Fruit fly (Drosophila melanogaster) whole organism, embryonic: Measurements from ENCODE around the gene CG8301.

ENCODE experiments used
- Abd-B ChIP-seq: fragments of 200-800 bp; sonication (Bioruptor generic); optimal IDR thresholded peaks from 2 replicates; lab custom pipeline; 2018; ENCODE audit warnings: missing biosample characterization, mild to moderate bottlenecking, missing genetic modification characterization, moderate library complexity
- Atf3 ChIP-seq: fragments of 200-800 bp; sonication (Bioruptor generic); optimal IDR thresholded peaks from 3 replicates; lab custom pipeline; 2016; ENCODE audit warnings: missing biosample characterization, missing genetic modification characterization
- CG10274 ChIP-seq: fragments of 200-800 bp; sonication (Bioruptor generic); optimal IDR thresholded peaks from 3 replicates; lab custom pipeline; 2017; ENCODE audit warnings: missing biosample characterization, mild to moderate bottlenecking, missing genetic modification characterization
- CG11504 ChIP-seq: fragments of 200-800 bp; sonication (Bioruptor generic); optimal IDR thresholded peaks from 3 replicates; lab custom pipeline; 2019; ENCODE audit warnings: missing biosample characterization, mild to moderate bottlenecking, missing genetic modification characterization, moderate library complexity
- CG12219 ChIP-seq: fragments of 200-800 bp; sonication (Bioruptor generic); optimal IDR thresholded peaks from 3 replicates; lab custom pipeline; 2018; ENCODE audit warnings: missing biosample characterization, mild to moderate bottlenecking, missing genetic modification characterization
- CG12236 ChIP-seq: fragments of 200-800 bp; sonication (Bioruptor generic); optimal IDR thresholded peaks from 2 replicates; lab custom pipeline; 2016; ENCODE audit warnings: missing biosample characterization, missing genetic modification characterization
- CG12942 ChIP-seq: fragments of 200-800 bp; sonication (Bioruptor generic); optimal IDR thresholded peaks from 3 replicates; lab custom pipeline; 2016; ENCODE audit warnings: missing biosample characterization, missing genetic modification characterization
- CG13123 ChIP-seq: fragments of 200-800 bp; sonication (Bioruptor generic); optimal IDR thresholded peaks from 2 replicates; lab custom pipeline; 2016; ENCODE audit warnings: missing biosample characterization, missing genetic modification characterization
- CG14860 ChIP-seq: fragments of 200-800 bp; sonication (Bioruptor generic); IDR thresholded peaks from 3 replicates; pipeline ENCODE4 v1.3.6; 2022; ENCODE audit warnings: missing biosample characterization, missing genetic modification characterization; ENCODE audit not compliant: partially characterized antibody
- CG15269 ChIP-seq: fragments of 200-800 bp; sonication (Bioruptor generic); optimal IDR thresholded peaks from 2 replicates; lab custom pipeline; 2018; ENCODE audit warnings: missing biosample characterization, mild to moderate bottlenecking, missing genetic modification characterization, moderate library complexity
- CG17328 ChIP-seq: fragments of 200-800 bp; sonication (Bioruptor generic); IDR thresholded peaks from 2 replicates; pipeline ENCODE4 v1.3.6; 2022; ENCODE audit warnings: missing biosample characterization, missing genetic modification characterization
- CG18619 ChIP-seq: fragments of 200-800 bp; sonication (Bioruptor generic); optimal IDR thresholded peaks from 3 replicates; lab custom pipeline; 2017; ENCODE audit warnings: missing biosample characterization, mild to moderate bottlenecking, missing genetic modification characterization
- CG32532 ChIP-seq: fragments of 200-800 bp; sonication (Bioruptor generic); IDR thresholded peaks from 2 replicates; pipeline ENCODE4 v1.3.6; 2022; ENCODE audit warnings: missing biosample characterization, missing genetic modification characterization
- CG34224 ChIP-seq: fragments of 200-800 bp; sonication (Bioruptor generic); IDR thresholded peaks from 3 replicates; pipeline ENCODE4 v1.3.6; 2022; ENCODE audit warnings: missing biosample characterization, missing genetic modification characterization; ENCODE audit not compliant: partially characterized antibody
- CG6813 ChIP-seq: fragments of 200-800 bp; sonication (Bioruptor generic); optimal IDR thresholded peaks from 2 replicates; lab custom pipeline; 2017; ENCODE audit warnings: missing biosample characterization, missing genetic modification characterization, mild to moderate bottlenecking, moderate library complexity, missing genetic modification reagents
- CG7928 ChIP-seq: fragments of 200-800 bp; sonication (Bioruptor generic); optimal IDR thresholded peaks from 2 replicates; lab custom pipeline; 2017; ENCODE audit warnings: missing biosample characterization, mild to moderate bottlenecking, missing genetic modification characterization
- CG9437 ChIP-seq: fragments of 200-800 bp; sonication (Bioruptor generic); optimal IDR thresholded peaks from 2 replicates; lab custom pipeline; 2018; ENCODE audit warnings: missing biosample characterization, mild to moderate bottlenecking, missing genetic modification characterization
- D ChIP-seq, 2 experiments: fragments of 200-800 bp in 1 of 2; fragments of >200 bp in 1 of 2; sonication (Bioruptor generic) in 1 of 2; optimal IDR thresholded peaks; 2 replicates in 1 of 2; 3 replicates in 1 of 2; lab custom pipeline; 2017; ENCODE audit warnings: mild to moderate bottlenecking in 1 of 2, missing biosample characterization in 1 of 2, missing genetic modification characterization in 1 of 2, missing genetic modification reagents in 1 of 2
- Dfd ChIP-seq, 2 experiments: fragments of >200 bp; optimal IDR thresholded peaks; 2 replicates each; lab custom pipeline; 2017; ENCODE audit warnings: missing biosample characterization in 2 of 2, missing genetic modification characterization in 2 of 2
- Dll ChIP-seq: fragments of 200-800 bp; sonication (Bioruptor generic); IDR thresholded peaks from 4 replicates; pipeline ENCODE4 v1.3.6; 2022; ENCODE audit warnings: missing biosample characterization, missing genetic modification characterization; ENCODE audit not compliant: partially characterized antibody
- Dp ChIP-seq: fragments of 200-800 bp; sonication (Bioruptor generic); optimal IDR thresholded peaks from 2 replicates; lab custom pipeline; 2018; ENCODE audit warnings: missing biosample characterization, mild to moderate bottlenecking, missing genetic modification characterization, moderate library complexity
- Hey ChIP-seq: fragments of 200-800 bp; sonication (Bioruptor generic); optimal IDR thresholded peaks from 3 replicates; lab custom pipeline; 2018; ENCODE audit warnings: missing biosample characterization, mild to moderate bottlenecking, missing genetic modification characterization
- Hmr ChIP-seq: fragments of 200-800 bp; sonication (Bioruptor generic); optimal IDR thresholded peaks from 3 replicates; lab custom pipeline; 2017; ENCODE audit warnings: mild to moderate bottlenecking, missing biosample characterization, missing genetic modification reagents, missing genetic modification characterization
- Lim3 ChIP-seq: fragments of 200-800 bp; sonication (Bioruptor generic); IDR thresholded peaks from 2 replicates; pipeline ENCODE4 v1.3.6; 2022; ENCODE audit warnings: missing biosample characterization, missing genetic modification characterization
- MTF-1 ChIP-seq: fragments of 200-800 bp; sonication (Bioruptor generic); optimal IDR thresholded peaks from 2 replicates; lab custom pipeline; 2018; ENCODE audit warnings: missing biosample characterization, mild to moderate bottlenecking, missing genetic modification characterization, borderline replicate concordance
- Mad ChIP-seq: fragments of 200-800 bp; sonication (Bioruptor generic); optimal IDR thresholded peaks from 2 replicates; lab custom pipeline; 2016; ENCODE audit warnings: missing biosample characterization, missing genetic modification characterization
- Med ChIP-seq: fragments of 200-800 bp; sonication (Bioruptor generic); peaks from one replicate; lab custom pipeline; 2016; ENCODE audit warnings: missing biosample characterization, missing genetic modification characterization, mild to moderate bottlenecking, inconsistent platforms, moderate library complexity
- Meics ChIP-seq: fragments of 200-800 bp; sonication (Bioruptor generic); optimal IDR thresholded peaks from 2 replicates; lab custom pipeline; 2017; ENCODE audit warnings: missing biosample characterization, mild to moderate bottlenecking, missing genetic modification characterization
- Nf-YA ChIP-seq: fragments of 200-800 bp; sonication (Bioruptor generic); IDR thresholded peaks from 2 replicates; pipeline ENCODE4 v1.3.6; 2022; ENCODE audit warnings: missing biosample characterization, missing genetic modification characterization
- NfI ChIP-seq: fragments of 200-800 bp; sonication (Bioruptor generic); optimal IDR thresholded peaks from 3 replicates; lab custom pipeline; 2018; ENCODE audit warnings: missing biosample characterization, mild to moderate bottlenecking, missing genetic modification characterization, moderate library complexity
- Sry-δ ChIP-seq: fragments of 200-800 bp; sonication (Bioruptor generic); optimal IDR thresholded peaks from 2 replicates; lab custom pipeline; 2016; ENCODE audit warnings: missing biosample characterization, missing genetic modification characterization
- Ssrp ChIP-seq: fragments of 200-800 bp; sonication (Bioruptor generic); optimal IDR thresholded peaks from 2 replicates; lab custom pipeline; 2018; ENCODE audit warnings: missing biosample characterization, mild to moderate bottlenecking, missing genetic modification characterization, moderate library complexity
- YL-1 ChIP-seq: fragments of 200-800 bp; sonication (Bioruptor generic); optimal IDR thresholded peaks from 3 replicates; lab custom pipeline; 2017; ENCODE audit warnings: missing biosample characterization, mild to moderate bottlenecking, missing genetic modification characterization
- al ChIP-seq: fragments of 200-800 bp; sonication (Bioruptor generic); IDR thresholded peaks from 2 replicates; pipeline ENCODE4 v1.3.6; 2022; ENCODE audit warnings: missing biosample characterization, missing genetic modification characterization
- ap ChIP-seq: fragments of 200-800 bp; sonication (Bioruptor generic); IDR thresholded peaks from 2 replicates; pipeline ENCODE4 v1.3.6; 2022; ENCODE audit warnings: missing biosample characterization, missing genetic modification characterization
- ase ChIP-seq: fragments of 200-800 bp; sonication (Bioruptor generic); IDR thresholded peaks from 3 replicates; pipeline ENCODE4 v1.3.6; 2022; ENCODE audit warnings: missing biosample characterization, missing genetic modification characterization
- bigmax ChIP-seq: fragments of 200-800 bp; sonication (Bioruptor generic); optimal IDR thresholded peaks from 2 replicates; lab custom pipeline; 2018; ENCODE audit warnings: missing biosample characterization, mild to moderate bottlenecking, missing genetic modification characterization
- chinmo ChIP-seq: fragments of 200-800 bp; sonication (Bioruptor generic); IDR thresholded peaks from 4 replicates; pipeline ENCODE4 v1.3.6; 2022; ENCODE audit warnings: missing biosample characterization, missing genetic modification characterization; ENCODE audit not compliant: partially characterized antibody
- ci ChIP-seq: fragments of 200-800 bp; sonication (Bioruptor generic); IDR thresholded peaks from 3 replicates; pipeline ENCODE4 v1.3.6; 2022; ENCODE audit warnings: missing biosample characterization, missing genetic modification characterization
- dati ChIP-seq: fragments of 200-800 bp; sonication (Bioruptor generic); IDR thresholded peaks from 2 replicates; pipeline ENCODE4 v1.3.6; 2022; ENCODE audit warnings: missing biosample characterization, missing genetic modification characterization
- dmrt11E ChIP-seq: fragments of 200-800 bp; sonication (Bioruptor generic); optimal IDR thresholded peaks from 3 replicates; lab custom pipeline; 2018; ENCODE audit warnings: missing biosample characterization, mild to moderate bottlenecking, missing genetic modification characterization, moderate library complexity
- ewg ChIP-seq: fragments of 200-800 bp; sonication (Bioruptor generic); optimal IDR thresholded peaks from 3 replicates; lab custom pipeline; 2017; ENCODE audit warnings: mild to moderate bottlenecking, missing biosample characterization, missing genetic modification reagents, missing genetic modification characterization
- eyg ChIP-seq: fragments of 200-800 bp; sonication (Bioruptor generic); optimal IDR thresholded peaks from 3 replicates; lab custom pipeline; 2016; ENCODE audit warnings: missing biosample characterization, missing genetic modification characterization
- grau ChIP-seq: fragments of 200-800 bp; optimal IDR thresholded peaks from 3 replicates; lab custom pipeline; 2019; ENCODE audit warnings: missing biosample characterization, mild to moderate bottlenecking, missing genetic modification characterization, moderate library complexity
- kay ChIP-seq: fragments of 200-800 bp; sonication (Bioruptor generic); optimal IDR thresholded peaks from 2 replicates; lab custom pipeline; 2016; ENCODE audit warnings: missing biosample characterization, missing genetic modification characterization
- pnt ChIP-seq: fragments of 200-800 bp; sonication (Bioruptor generic); optimal IDR thresholded peaks from 3 replicates; lab custom pipeline; 2016; ENCODE audit warnings: missing biosample characterization, missing genetic modification characterization
- sna ChIP-seq: fragments of 200-800 bp; sonication (Bioruptor generic); IDR thresholded peaks from 2 replicates; pipeline ENCODE4 v1.3.6; 2022; ENCODE audit warnings: missing biosample characterization, missing genetic modification characterization; ENCODE audit not compliant: partially characterized antibody
- trem ChIP-seq: fragments of 200-800 bp; optimal IDR thresholded peaks from 3 replicates; lab custom pipeline; 2019; ENCODE audit warnings: missing biosample characterization, mild to moderate bottlenecking, missing genetic modification characterization, moderate library complexity
- ttk ChIP-seq: fragments of 200-800 bp; sonication (Bioruptor generic); IDR thresholded peaks from 2 replicates; pipeline ENCODE4 v2.1.2; 2022; ENCODE audit warnings: missing biosample characterization, missing genetic modification characterization
- zfh1 ChIP-seq: fragments of 200-800 bp; sonication (Bioruptor generic); IDR thresholded peaks from 3 replicates; pipeline ENCODE4 v1.3.6; 2022; ENCODE audit warnings: missing biosample characterization, missing genetic modification characterization

The CG8301 gene

DNA sequence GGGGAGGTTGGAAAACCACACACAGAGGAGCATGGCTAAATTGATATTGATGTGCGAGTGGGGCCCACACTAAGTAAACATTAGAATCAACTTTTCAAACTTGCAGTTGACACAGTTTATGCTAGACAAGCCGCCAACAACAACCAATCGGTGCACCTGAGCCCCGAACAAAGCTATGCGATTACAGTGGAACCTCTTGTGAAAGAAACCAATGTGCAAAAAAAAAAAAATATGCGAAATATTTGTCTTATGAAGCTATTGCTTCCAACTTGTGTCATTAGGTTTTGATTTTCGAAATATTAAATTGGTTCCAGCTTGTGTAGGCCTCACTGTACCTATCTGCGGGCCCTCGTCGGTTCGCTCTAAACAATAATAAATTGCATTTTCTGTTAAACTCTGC, 37.2 kb downstream of the CG8301 start (continued):
- TF ChIP-seq zfh1 (GFP tag; lab: Robert Waterston, UW) (peak; percentile 93), dmrt11E (tag; lab: Kevin White, UChicago) (peak; percentile 66), CG14860 (GFP tag; lab: Robert Waterston, UW) (no peak), Hey (tag; lab: Kevin White, UChicago) (no peak), CG17328 (peak; percentile 88), CG32532 (GFP tag; lab: Robert Waterston, UW) (peak; percentile 74), NfI (GFP tag; lab: Kevin White, UChicago) (peak; percentile 69), Atf3 (GFP tag; lab: Kevin White, UChicago) (peak; percentile 68), CG7928 (GFP tag; lab: Kevin White, UChicago) (no peak), D (optimal IDR thresholded peaks at IDR 0.05; lab: Kevin White, UChicago) (no peak), D (GFP tag; optimal IDR thresholded peaks at IDR 0.05; lab: Kevin White, UChicago) (peak; percentile 60), ci (GFP tag; lab: Robert Waterston, UW) (peak; percentile 93), grau (tag; lab: Kevin White, UChicago) (peak; percentile 90), sna (GFP tag; lab: Robert Waterston, UW) (no peak), Dll (GFP tag; lab: Robert Waterston, UW) (no peak), Sry-δ (GFP tag; lab: Kevin White, UChicago) (peak; percentile 27), trem (peak; percentile 15), dati (GFP tag; lab: Robert Waterston, UW) (peak; percentile 70), CG34224 (GFP tag; lab: Robert Waterston, UW) (no peak), CG12942 (GFP tag; lab: Kevin White, UChicago) (peak; percentile 51), Dfd (GFP tag; optimal IDR thresholded peaks at IDR 0.05; lab: Kevin White, UChicago) (no peak), Ssrp (peak; percentile 74), ase (GFP tag; lab: Robert Waterston, UW) (peak; percentile 74; the same call in 2 of the 3 replicates), CG12219 (GFP tag; lab: Kevin White, UChicago) (peak; percentile 69), YL-1 (no peak), CG10274 (peak; percentile 24), bigmax (no peak), CG15269 (peak; percentile 71), Meics (GFP tag; lab: Kevin White, UChicago) (peak; percentile 54), kay (no peak), Nf-YA (GFP tag; lab: Robert Waterston, UW) (peak; percentile 76), chinmo (GFP tag; lab: Robert Waterston, UW) (no peak), CG6813 (GFP tag; lab: Kevin White, UChicago) (peak; percentile 54), pnt (GFP tag; lab: Kevin White, UChicago) (peak; percentile 74), Abd-B (GFP tag; lab: Kevin White, UChicago) (peak; percentile 66), Dp (no peak), Mad (peak; percentile 46), ewg (peak; percentile 64), ap (GFP tag; lab: Robert Waterston, UW) (peak; percentile 71), eyg (GFP tag; lab: Kevin White, UChicago) (peak; percentile 4), Lim3 (GFP tag; lab: Robert Waterston, UW) (peak; percentile 20; the same call in 1 of the 2 replicates), CG12236 (no peak), CG13123 (GFP tag; lab: Kevin White, UChicago) (peak; percentile 6), CG9437 (GFP tag; lab: Kevin White, UChicago) (peak; percentile 21), al (GFP tag; lab: Robert Waterston, UW) (no peak), Med (GFP tag; lab: Kevin White, UChicago) (peak; percentile 95), Hmr (peak; percentile 48), CG11504 (tag; lab: Kevin White, UChicago) (peak; percentile 81), MTF-1 (GFP tag; lab: Kevin White, UChicago) (peak; percentile 26), ttk (peak; percentile 87), CG18619 (peak; percentile 28)
